Worm (Caenorhabditis elegans) whole organism, L4 larva: ENCODE measurements around the gene F58E6.11.

ENCODE experiments used
- F10B5.3 ChIP-seq: sonication (generic microtip); optimal IDR thresholded peaks from 2 replicates; lab custom pipeline; 2016; ENCODE audit warnings: mild to moderate bottlenecking, missing genetic modification characterization, missing compliant biosample characterization
- F26F4.8 ChIP-seq: fragments of 200-800 bp; sonication (Bioruptor generic); conservative IDR thresholded peaks from 2 replicates; pipeline ENCODE4 v1.3.6; 2022; ENCODE audit warnings: missing genetic modification characterization, missing compliant biosample characterization
- R02D3.7 ChIP-seq: fragments of 150-350 bp; sonication (generic microtip); optimal IDR thresholded peaks from 3 replicates; lab custom pipeline; 2014; ENCODE audit warnings: missing biosample characterization, missing genetic modification characterization
- Y5F2A.4 ChIP-seq: fragments of 200-800 bp; sonication (Bioruptor generic); optimal IDR thresholded peaks from 2 replicates; lab custom pipeline; 2018; ENCODE audit warnings: mild to moderate bottlenecking, missing genetic modification characterization, missing compliant biosample characterization
- arid-1 ChIP-seq: fragments of 200-800 bp; sonication (Bioruptor generic); conservative IDR thresholded peaks from 2 replicates; pipeline ENCODE4 v1.3.6; 2022; ENCODE audit warnings: missing genetic modification reagents, missing genetic modification characterization, missing compliant biosample characterization
- ceh-28 ChIP-seq: fragments of 150-350 bp; optimal IDR thresholded peaks from 2 replicates; lab custom pipeline; 2014; ENCODE audit warnings: missing biosample characterization, missing genetic modification reagents, missing genetic modification characterization
- ceh-44 ChIP-seq: fragments of 200-800 bp; sonication (Bioruptor generic); IDR thresholded peaks from 2 replicates; pipeline ENCODE4 v1.3.6; 2022; ENCODE audit warnings: missing genetic modification reagents, missing genetic modification characterization, missing compliant biosample characterization
- daf-16 ChIP-seq, 3 experiments: sonication (generic microtip); optimal IDR thresholded peaks; 2 replicates each; lab custom pipeline; 2016 to 2017; ENCODE audit warnings: missing genetic modification characterization in 3 of 3, missing genetic modification reagents in 3 of 3, mild to moderate bottlenecking in 2 of 3, missing compliant biosample characterization in 2 of 3, missing biosample characterization in 1 of 3, moderate library complexity in 1 of 3
- daf-19 ChIP-seq: fragments of 200-800 bp; sonication (Bioruptor generic); conservative IDR thresholded peaks from 2 replicates; pipeline ENCODE4 v1.3.6; 2022; ENCODE audit warnings: missing genetic modification characterization, missing compliant biosample characterization
- dmd-6 ChIP-seq: fragments of 200-800 bp; sonication (Bioruptor generic); IDR thresholded peaks from 2 replicates; pipeline ENCODE4 v1.3.6; 2022; ENCODE audit warnings: missing genetic modification reagents, missing genetic modification characterization, missing compliant biosample characterization
- dmd-8 ChIP-seq: fragments of 200-800 bp; sonication (Bioruptor generic); IDR thresholded peaks from 2 replicates; pipeline ENCODE4 v1.3.6; 2022; ENCODE audit warnings: missing genetic modification characterization, missing compliant biosample characterization
- dmd-9 ChIP-seq: fragments of 200-800 bp; sonication (Bioruptor generic); IDR thresholded peaks from 2 replicates; pipeline ENCODE4 v1.3.6; 2022; ENCODE audit warnings: missing genetic modification reagents, missing genetic modification characterization, missing compliant biosample characterization
- dpl-1 ChIP-seq: fragments of 150-350 bp; optimal IDR thresholded peaks from 2 replicates; lab custom pipeline; 2014; ENCODE audit warnings: missing biosample characterization, missing genetic modification reagents, missing genetic modification characterization
- duxl-1 ChIP-seq: sonication (generic microtip); optimal IDR thresholded peaks from 2 replicates; lab custom pipeline; 2016; ENCODE audit warnings: mild to moderate bottlenecking, missing genetic modification characterization, moderate library complexity, missing compliant biosample characterization; ENCODE audit not compliant: poor library complexity
- egl-27 ChIP-seq: sonication (generic microtip); optimal IDR thresholded peaks from 3 replicates; lab custom pipeline; 2017; ENCODE audit warnings: missing biosample characterization, missing genetic modification reagents, missing genetic modification characterization
- fos-1 ChIP-seq: fragments of 150-350 bp; optimal IDR thresholded peaks from 2 replicates; lab custom pipeline; 2014; ENCODE audit warnings: missing biosample characterization, missing genetic modification characterization
- gei-8 ChIP-seq: fragments of 200-800 bp; sonication (Bioruptor generic); optimal IDR thresholded peaks from 2 replicates; lab custom pipeline; 2018; ENCODE audit warnings: mild to moderate bottlenecking, missing genetic modification characterization, missing compliant biosample characterization
- hlh-11 ChIP-seq: fragments of 200-800 bp; sonication (Bioruptor generic); optimal IDR thresholded peaks from 2 replicates; lab custom pipeline; 2018; ENCODE audit warnings: mild to moderate bottlenecking, missing genetic modification characterization, missing compliant biosample characterization
- jun-1 ChIP-seq: fragments of 150-350 bp; optimal IDR thresholded peaks from 2 replicates; lab custom pipeline; 2014; ENCODE audit warnings: missing biosample characterization, missing genetic modification reagents, missing genetic modification characterization
- lin-29 ChIP-seq: fragments of 200-800 bp; sonication (Bioruptor generic); IDR thresholded peaks from 2 replicates; pipeline ENCODE4 v1.3.6; 2022; ENCODE audit warnings: missing genetic modification reagents, missing genetic modification characterization, missing compliant biosample characterization
- lin-39 ChIP-seq: fragments of 150-350 bp; optimal IDR thresholded peaks from 2 replicates; lab custom pipeline; 2014; ENCODE audit warnings: missing biosample characterization, missing genetic modification reagents, missing genetic modification characterization
- madf-5 ChIP-seq, 2 experiments: fragments of 200-800 bp; sonication (Bioruptor generic); IDR thresholded peaks; 2 replicates each; pipeline ENCODE4 v1.3.6; 2022; ENCODE audit warnings: missing compliant biosample characterization in 2 of 2, missing genetic modification characterization in 2 of 2
- madf-9 ChIP-seq: fragments of 200-800 bp; sonication (Bioruptor generic); conservative IDR thresholded peaks from 2 replicates; pipeline ENCODE4 v1.3.6; 2022; ENCODE audit warnings: missing genetic modification reagents, missing genetic modification characterization, missing compliant biosample characterization
- mdl-1 ChIP-seq, 2 experiments: fragments of 150-350 bp in 1 of 2; sonication (generic microtip) in 1 of 2; optimal IDR thresholded peaks; 2 replicates each; lab custom pipeline; 2014 to 2017; ENCODE audit warnings: missing biosample characterization in 2 of 2, missing genetic modification characterization in 2 of 2
- mxl-3 ChIP-seq: fragments of 200-800 bp; sonication (Bioruptor generic); optimal IDR thresholded peaks from 2 replicates; lab custom pipeline; 2018; ENCODE audit warnings: mild to moderate bottlenecking, missing genetic modification characterization, missing compliant biosample characterization
- nhr-102 ChIP-seq: sonication (generic microtip); optimal IDR thresholded peaks from 2 replicates; lab custom pipeline; 2016; ENCODE audit warnings: mild to moderate bottlenecking, missing genetic modification characterization, moderate library complexity, missing compliant biosample characterization
- nhr-11 ChIP-seq: fragments of 150-350 bp; optimal IDR thresholded peaks from 2 replicates; lab custom pipeline; 2014; ENCODE audit warnings: missing biosample characterization, missing genetic modification characterization
- nhr-28 ChIP-seq: fragments of 150-350 bp; optimal IDR thresholded peaks from 2 replicates; lab custom pipeline; 2014; ENCODE audit warnings: missing biosample characterization, missing genetic modification characterization
- nhr-41 ChIP-seq: fragments of 200-800 bp; sonication (Bioruptor generic); IDR thresholded peaks from 2 replicates; pipeline ENCODE4 v1.3.6; 2022; ENCODE audit warnings: missing genetic modification reagents, missing genetic modification characterization, missing compliant biosample characterization
- nhr-76 ChIP-seq: fragments of 150-350 bp; optimal IDR thresholded peaks from 2 replicates; lab custom pipeline; 2014; ENCODE audit warnings: missing biosample characterization, missing genetic modification characterization
- pqm-1 ChIP-seq: sonication (generic microtip); optimal IDR thresholded peaks from 2 replicates; lab custom pipeline; 2017; ENCODE audit warnings: missing biosample characterization, missing genetic modification characterization
- skn-1 ChIP-seq: fragments of 150-350 bp; optimal IDR thresholded peaks from 2 replicates; lab custom pipeline; 2014; ENCODE audit warnings: missing biosample characterization, missing genetic modification characterization
- spr-1 ChIP-seq: sonication (generic microtip); optimal IDR thresholded peaks from 2 replicates; lab custom pipeline; 2016; ENCODE audit warnings: mild to moderate bottlenecking, missing genetic modification characterization, missing compliant biosample characterization
- unc-130 ChIP-seq: sonication (generic microtip); optimal IDR thresholded peaks from 2 replicates; lab custom pipeline; 2016; ENCODE audit warnings: missing genetic modification reagents, missing genetic modification characterization, missing compliant biosample characterization
- unc-39 ChIP-seq: sonication (generic microtip); optimal IDR thresholded peaks from 2 replicates; lab custom pipeline; 2017; ENCODE audit warnings: missing biosample characterization, missing genetic modification characterization
- unc-62 ChIP-seq, 3 experiments: fragments of 150-350 bp in 1 of 3; sonication (generic microtip); optimal IDR thresholded peaks in 2 of 3; peaks in 1 of 3; 1 replicate in 1 of 3; 2 replicates in 2 of 3; lab custom pipeline; 2014 to 2017; ENCODE audit warnings: missing biosample characterization in 3 of 3, missing genetic modification characterization in 3 of 3, missing genetic modification reagents in 3 of 3, missing genotype in 1 of 3
- zag-1 ChIP-seq: fragments of 150-350 bp; optimal IDR thresholded peaks from 2 replicates; lab custom pipeline; 2014; ENCODE audit warnings: missing biosample characterization, missing genetic modification characterization
- zfp-2 ChIP-seq: sonication (generic microtip); optimal IDR thresholded peaks from 2 replicates; lab custom pipeline; 2016; ENCODE audit warnings: mild to moderate bottlenecking, missing genetic modification characterization, missing compliant biosample characterization
- zip-11 ChIP-seq: fragments of 200-800 bp; sonication (Bioruptor generic); IDR thresholded peaks from 2 replicates; pipeline ENCODE4 v1.3.6; 2022; ENCODE audit warnings: missing genetic modification characterization, missing compliant biosample characterization

F58E6.11 gene

ce11 chrV:9739402-9739801 lies 18.4 kb downstream of the F58E6.11 start, which contains the start of gene marc-1:
marc-1 (plus strand) TSS chrV:9739702.
- no peak for TF ChIP-seq unc-39 (tag; lab: Kevin White, UChicago)
- no peak for TF ChIP-seq duxl-1
- no peak for TF ChIP-seq unc-62 (GFP tag; optimal IDR thresholded peaks at IDR 0.05 in 1 of 2; lab: Kevin White, UChicago)
- TF ChIP-seq unc-62 (tag; optimal IDR thresholded peaks at IDR 0.05; lab: Kevin White, UChicago): no peak
- no peak for TF ChIP-seq nhr-11
- no peak for TF ChIP-seq ceh-44 (GFP tag; lab: Robert Waterston, UW)
- TF ChIP-seq gei-8 (GFP tag; lab: Kevin White, UChicago): no peak
- TF ChIP-seq dmd-8 (GFP tag; lab: Robert Waterston, UW): no peak
- no peak for TF ChIP-seq arid-1 (GFP tag; lab: Robert Waterston, UW)

DNA sequence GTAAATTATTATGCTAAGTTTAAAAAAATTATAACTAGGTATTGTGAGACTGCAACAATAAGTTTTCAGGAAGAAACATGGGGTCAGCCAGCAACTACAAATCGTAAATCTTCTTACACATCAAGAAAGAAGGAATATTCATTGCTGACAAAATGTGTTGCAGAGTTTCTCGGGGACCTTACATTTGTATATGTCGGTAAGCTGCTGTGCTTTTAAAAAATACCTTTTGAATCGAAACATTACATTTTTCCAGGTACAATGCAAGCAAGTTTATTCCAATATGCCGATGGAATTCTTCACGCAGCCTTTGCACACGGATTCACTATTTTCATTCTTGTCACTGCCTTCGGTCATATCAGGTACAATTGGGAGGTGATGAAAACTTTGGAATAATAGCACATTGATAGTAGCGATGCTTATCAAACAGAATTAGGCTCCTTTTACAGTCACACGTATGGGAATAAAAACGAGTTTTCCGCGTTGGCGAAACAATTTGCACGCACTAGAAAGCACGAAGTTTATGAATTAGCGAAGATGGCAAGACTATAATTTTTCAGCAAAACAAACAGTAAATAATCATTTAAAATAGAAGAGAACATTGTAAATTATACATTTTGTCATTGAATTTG lies 19.6 kb downstream of the F58E6.11 start:
- TF ChIP-seq zip-11 (GFP tag; lab: Robert Waterston, UW) (no peak), F26F4.8 (GFP tag; lab: Robert Waterston, UW) (no peak), fos-1 (tag; lab: Kevin White, UChicago) (no peak), spr-1 (tag; lab: Kevin White, UChicago) (no peak), unc-130 (no peak), nhr-41 (GFP tag; lab: Robert Waterston, UW) (no peak), F10B5.3 (tag; lab: Kevin White, UChicago) (no peak), dmd-9 (GFP tag; lab: Robert Waterston, UW) (no peak), duxl-1 (no peak), madf-5 (GFP tag; IDR thresholded peaks at IDR 0.05; lab: Robert Waterston, UW) (no peak), nhr-102 (tag; lab: Kevin White, UChicago) (no peak), zag-1 (tag; lab: Kevin White, UChicago) (no peak), dpl-1 (GFP tag; lab: Kevin White, UChicago) (no peak), R02D3.7 (no peak), unc-62 (GFP tag; optimal IDR thresholded peaks at IDR 0.05 in 1 of 2; lab: Kevin White, UChicago) (peak in 1 of 2 experiments; percentile 52), unc-62 (tag; optimal IDR thresholded peaks at IDR 0.05; lab: Kevin White, UChicago) (no peak), mdl-1 (tag; optimal IDR thresholded peaks at IDR 0.05; lab: Kevin White, UChicago) (no peak), lin-39 (tag; lab: Kevin White, UChicago) (no peak), madf-9 (GFP tag; lab: Robert Waterston, UW) (no peak), nhr-28 (tag; lab: Kevin White, UChicago) (peak; percentile 32), dmd-6 (peak; percentile 53), skn-1 (tag; lab: Kevin White, UChicago) (no peak), ceh-28 (tag; lab: Kevin White, UChicago) (no peak), egl-27 (tag; lab: Kevin White, UChicago) (no peak), pqm-1 (tag; lab: Kevin White, UChicago) (peak; percentile 72), daf-16 (GFP tag; optimal IDR thresholded peaks at IDR 0.05; lab: Kevin White, UChicago) (no peak), daf-16 (tag; optimal IDR thresholded peaks at IDR 0.05; lab: Kevin White, UChicago) (peak; percentile 36), daf-19 (GFP tag; lab: Robert Waterston, UW) (no peak), lin-29 (GFP tag; lab: Robert Waterston, UW) (no peak), Y5F2A.4 (GFP tag; lab: Kevin White, UChicago) (no peak), nhr-76 (no peak), hlh-11 (tag; lab: Kevin White, UChicago) (peak; percentile 38), mxl-3 (GFP tag; lab: Kevin White, UChicago) (no peak), jun-1 (tag; lab: Kevin White, UChicago) (no peak), zfp-2 (no peak), ceh-44 (GFP tag; lab: Robert Waterston, UW) (no peak)
